Fruit fly (Drosophila melanogaster) whole organism, embryonic: ENCODE data around the gene CG43318.
A peak's percentile ranks its signal among the peaks of the same experiment; 100 is the strongest.

Experiments used
- C15 ChIP-seq: fragments of 200-800 bp; sonication (Bioruptor generic); IDR thresholded peaks from 3 replicates; pipeline ENCODE4 v1.3.6; 2022; ENCODE audit warnings: missing biosample characterization, missing genetic modification characterization
- CG10565 ChIP-seq: fragments of 200-800 bp; sonication (Bioruptor generic); optimal IDR thresholded peaks from 3 replicates; lab custom pipeline; 2016; ENCODE audit warnings: missing biosample characterization, mild to moderate bottlenecking, missing genetic modification characterization
- CG10654 ChIP-seq: fragments of 200-800 bp; sonication (Bioruptor generic); optimal IDR thresholded peaks from 2 replicates; lab custom pipeline; 2016; ENCODE audit warnings: missing biosample characterization, missing genetic modification characterization
- CG12104 ChIP-seq: fragments of 200-800 bp; sonication (Bioruptor generic); optimal IDR thresholded peaks from 3 replicates; lab custom pipeline; 2016; ENCODE audit warnings: missing biosample characterization, missing genetic modification characterization
- CG12299 ChIP-seq: fragments of 200-800 bp; sonication (Bioruptor generic); optimal IDR thresholded peaks from 2 replicates; lab custom pipeline; 2018; ENCODE audit warnings: missing biosample characterization, mild to moderate bottlenecking, missing genetic modification characterization
- CG12659 ChIP-seq: fragments of 200-800 bp; sonication (Bioruptor generic); optimal IDR thresholded peaks from 3 replicates; lab custom pipeline; 2017; ENCODE audit warnings: mild to moderate bottlenecking, missing biosample characterization, missing genetic modification reagents, missing genetic modification characterization
- CG13424 ChIP-seq: fragments of 200-800 bp; sonication (Bioruptor generic); optimal IDR thresholded peaks from 2 replicates; lab custom pipeline; 2019; ENCODE audit warnings: missing biosample characterization, mild to moderate bottlenecking, missing genetic modification characterization, moderate library complexity
- CG13894 ChIP-seq: fragments of 200-800 bp; sonication (Bioruptor generic); optimal IDR thresholded peaks from 3 replicates; lab custom pipeline; 2018; ENCODE audit warnings: missing biosample characterization, mild to moderate bottlenecking, missing genetic modification characterization, moderate library complexity
- CG14667 ChIP-seq: fragments of 200-800 bp; sonication (Bioruptor generic); IDR thresholded peaks from 2 replicates; pipeline ENCODE4 v1.3.6; 2022; ENCODE audit warnings: missing biosample characterization, missing genetic modification characterization
- CG16779 ChIP-seq: fragments of 200-800 bp; sonication (Bioruptor generic); IDR thresholded peaks from 2 replicates; pipeline ENCODE4 v1.3.6; 2022; ENCODE audit warnings: missing biosample characterization, missing genetic modification characterization
- CG17802 ChIP-seq: fragments of 200-800 bp; sonication (Bioruptor generic); optimal IDR thresholded peaks from 2 replicates; lab custom pipeline; 2018; ENCODE audit warnings: missing biosample characterization, mild to moderate bottlenecking, missing genetic modification characterization, moderate library complexity
- CG2120 ChIP-seq: fragments of 200-800 bp; sonication (Bioruptor generic); optimal IDR thresholded peaks from 3 replicates; lab custom pipeline; 2016; ENCODE audit warnings: missing biosample characterization, missing genetic modification characterization
- CG2678 ChIP-seq: fragments of 200-800 bp; sonication (Bioruptor generic); optimal IDR thresholded peaks from 3 replicates; lab custom pipeline; 2019; ENCODE audit warnings: missing biosample characterization, mild to moderate bottlenecking, missing genetic modification characterization, moderate library complexity
- CG4404 ChIP-seq: fragments of 200-800 bp; sonication (Bioruptor generic); IDR thresholded peaks from 2 replicates; pipeline ENCODE4 v1.3.6; 2022; ENCODE audit warnings: missing biosample characterization, missing genetic modification characterization
- CG4854 ChIP-seq: fragments of 200-800 bp; sonication (Bioruptor generic); optimal IDR thresholded peaks from 2 replicates; lab custom pipeline; 2016; ENCODE audit warnings: missing biosample characterization, missing genetic modification characterization, inconsistent platforms
- CG6791 ChIP-seq: fragments of 200-800 bp; sonication (Bioruptor generic); IDR thresholded peaks from 3 replicates; pipeline ENCODE4 v1.3.6; 2022; ENCODE audit warnings: missing biosample characterization, missing genetic modification characterization; ENCODE audit not compliant: partially characterized antibody
- Chrac-16 ChIP-seq: fragments of 200-800 bp; sonication (Bioruptor generic); optimal IDR thresholded peaks from 3 replicates; lab custom pipeline; 2016; ENCODE audit warnings: missing biosample characterization, missing genetic modification characterization
- Ets65A ChIP-seq: fragments of 200-800 bp; sonication (Bioruptor generic); peaks from one replicate; lab custom pipeline; 2016; ENCODE audit warnings: missing biosample characterization, missing genetic modification characterization
- HLH54F ChIP-seq: fragments of 200-800 bp; sonication (Bioruptor generic); optimal IDR thresholded peaks from 3 replicates; lab custom pipeline; 2016; ENCODE audit warnings: missing biosample characterization, missing genetic modification characterization
- HmgZ ChIP-seq: fragments of 200-800 bp; sonication (Bioruptor generic); optimal IDR thresholded peaks from 2 replicates; lab custom pipeline; 2018; ENCODE audit warnings: missing biosample characterization, mild to moderate bottlenecking, missing genetic modification characterization
- Hsf ChIP-seq: fragments of 200-800 bp; sonication (Bioruptor generic); optimal IDR thresholded peaks from 3 replicates; lab custom pipeline; 2016; ENCODE audit warnings: missing biosample characterization, missing genetic modification characterization
- Jarid2 ChIP-seq: fragments of 200-800 bp; sonication (Bioruptor generic); optimal IDR thresholded peaks from 3 replicates; lab custom pipeline; 2017; ENCODE audit warnings: mild to moderate bottlenecking, missing biosample characterization, missing genetic modification reagents, missing genetic modification characterization
- Nf-YC ChIP-seq: fragments of 200-800 bp; optimal IDR thresholded peaks from 3 replicates; lab custom pipeline; 2019; ENCODE audit warnings: missing biosample characterization, mild to moderate bottlenecking, missing genetic modification characterization, moderate library complexity
- Optix ChIP-seq: fragments of 200-800 bp; sonication (Bioruptor generic); IDR thresholded peaks from 3 replicates; pipeline ENCODE4 v1.3.6; 2022; ENCODE audit warnings: missing biosample characterization, missing genetic modification characterization
- Side ChIP-seq: fragments of 200-800 bp; sonication (Bioruptor generic); optimal IDR thresholded peaks from 2 replicates; lab custom pipeline; 2016; ENCODE audit warnings: missing biosample characterization, missing genetic modification characterization
- Spps ChIP-seq: fragments of 200-800 bp; sonication (Bioruptor generic); optimal IDR thresholded peaks from 2 replicates; lab custom pipeline; 2018; ENCODE audit warnings: missing biosample characterization, mild to moderate bottlenecking, missing genetic modification characterization
- Ssrp ChIP-seq: fragments of 200-800 bp; sonication (Bioruptor generic); optimal IDR thresholded peaks from 2 replicates; lab custom pipeline; 2018; ENCODE audit warnings: missing biosample characterization, mild to moderate bottlenecking, missing genetic modification characterization, moderate library complexity
- ab ChIP-seq: fragments of 200-800 bp; sonication (Bioruptor generic); optimal IDR thresholded peaks from 2 replicates; lab custom pipeline; 2016; ENCODE audit warnings: missing biosample characterization, missing genetic modification characterization
- ara ChIP-seq: fragments of 200-800 bp; sonication (Bioruptor generic); IDR thresholded peaks from 2 replicates; pipeline ENCODE4 v1.3.6; 2022; ENCODE audit warnings: missing biosample characterization, missing genetic modification characterization
- caup ChIP-seq: fragments of 200-800 bp; sonication (Bioruptor generic); optimal IDR thresholded peaks from 3 replicates; lab custom pipeline; 2017; ENCODE audit warnings: missing biosample characterization, mild to moderate bottlenecking, missing genetic modification characterization, moderate library complexity; ENCODE audit not compliant: severe bottlenecking
- dm ChIP-seq: fragments of 200-800 bp; sonication (Bioruptor generic); optimal IDR thresholded peaks from 3 replicates; lab custom pipeline; 2016; ENCODE audit warnings: missing biosample characterization, missing genetic modification characterization
- gsb-n ChIP-seq: fragments of 200-800 bp; sonication (Bioruptor generic); optimal IDR thresholded peaks from 3 replicates; lab custom pipeline; 2018; ENCODE audit warnings: missing biosample characterization, mild to moderate bottlenecking, missing genetic modification characterization
- gt ChIP-seq: fragments of 200-800 bp; sonication (Bioruptor generic); IDR thresholded peaks from 2 replicates; pipeline ENCODE4 v1.3.6; 2022; ENCODE audit warnings: missing biosample characterization, missing genetic modification characterization
- ham ChIP-seq: fragments of 200-800 bp; sonication (Bioruptor generic); IDR thresholded peaks from 2 replicates; pipeline ENCODE4 v1.3.6; 2022; ENCODE audit warnings: missing biosample characterization, missing genetic modification characterization
- hkb ChIP-seq, 2 experiments: fragments of 200-800 bp in 1 of 2; fragments of >200 bp in 1 of 2; sonication (Bioruptor generic) in 1 of 2; IDR thresholded peaks in 1 of 2; optimal IDR thresholded peaks in 1 of 2; 2 replicates each; pipeline versions ENCODE4 v1.3.6 to Lab custom; 2017 to 2022; ENCODE audit warnings: missing biosample characterization in 1 of 2, missing genetic modification characterization in 1 of 2
- kay ChIP-seq: fragments of 200-800 bp; sonication (Bioruptor generic); optimal IDR thresholded peaks from 2 replicates; lab custom pipeline; 2016; ENCODE audit warnings: missing biosample characterization, missing genetic modification characterization
- luna ChIP-seq: fragments of 200-800 bp; sonication (Bioruptor generic); optimal IDR thresholded peaks from 2 replicates; lab custom pipeline; 2016; ENCODE audit warnings: missing biosample characterization, missing genetic modification characterization
- maf-S ChIP-seq: fragments of 200-800 bp; sonication (Bioruptor generic); optimal IDR thresholded peaks from 2 replicates; lab custom pipeline; 2016; ENCODE audit warnings: missing biosample characterization, missing genetic modification characterization
- org-1 ChIP-seq: fragments of 200-800 bp; sonication (Bioruptor generic); optimal IDR thresholded peaks from 2 replicates; lab custom pipeline; 2017; ENCODE audit warnings: missing biosample characterization, missing genetic modification characterization
- pnt ChIP-seq: fragments of 200-800 bp; sonication (Bioruptor generic); optimal IDR thresholded peaks from 3 replicates; lab custom pipeline; 2016; ENCODE audit warnings: missing biosample characterization, missing genetic modification characterization
- prd ChIP-seq, 3 experiments: fragments of >200 bp in 2 of 3; fragments of 200-800 bp in 1 of 3; sonication (Bioruptor generic) in 1 of 3; optimal IDR thresholded peaks in 2 of 3; IDR thresholded peaks in 1 of 3; 2 replicates in 2 of 3; 3 replicates in 1 of 3; pipeline versions ENCODE4 v1.3.6 to Lab custom; 2017 to 2022; ENCODE audit warnings: missing biosample characterization in 1 of 3, missing genetic modification characterization in 1 of 3
- psq ChIP-seq: fragments of 200-800 bp; sonication (Bioruptor generic); optimal IDR thresholded peaks from 2 replicates; lab custom pipeline; 2017; ENCODE audit warnings: missing biosample characterization, missing genetic modification characterization
- sim ChIP-seq: fragments of 200-800 bp; sonication (Bioruptor generic); IDR thresholded peaks from 2 replicates; pipeline ENCODE4 v1.3.6; 2022; ENCODE audit warnings: missing biosample characterization, missing genetic modification characterization
- slou ChIP-seq: fragments of 200-800 bp; sonication (Bioruptor generic); optimal IDR thresholded peaks from 3 replicates; lab custom pipeline; 2016; ENCODE audit warnings: missing biosample characterization, missing genetic modification characterization
- ssp ChIP-seq: fragments of 200-800 bp; sonication (Bioruptor generic); IDR thresholded peaks from 2 replicates; pipeline ENCODE4 v1.3.6; 2022; ENCODE audit warnings: missing biosample characterization, missing genetic modification characterization
- sug ChIP-seq: fragments of 200-800 bp; optimal IDR thresholded peaks from 2 replicates; lab custom pipeline; 2019; ENCODE audit warnings: missing biosample characterization, mild to moderate bottlenecking, missing genetic modification characterization, moderate library complexity
- tgo ChIP-seq: fragments of 200-800 bp; sonication (Bioruptor generic); IDR thresholded peaks from 3 replicates; pipeline ENCODE4 v1.3.6; 2022; ENCODE audit warnings: missing biosample characterization, missing genetic modification characterization
- twi ChIP-seq: fragments of 200-800 bp; optimal IDR thresholded peaks from 2 replicates; lab custom pipeline; 2019; ENCODE audit warnings: missing biosample characterization, mild to moderate bottlenecking, missing genetic modification characterization, moderate library complexity
- tx ChIP-seq: fragments of 200-800 bp; sonication (Bioruptor generic); optimal IDR thresholded peaks from 2 replicates; lab custom pipeline; 2016; ENCODE audit warnings: missing biosample characterization, missing genetic modification characterization
- z ChIP-seq: fragments of 200-800 bp; sonication (Bioruptor generic); IDR thresholded peaks from 3 replicates; pipeline ENCODE4 v1.3.6; 2022; ENCODE audit warnings: missing biosample characterization, missing genetic modification characterization
- zen2 ChIP-seq: fragments of 200-800 bp; sonication (Bioruptor generic); IDR thresholded peaks from 3 replicates; pipeline ENCODE4 v1.3.6; 2022; ENCODE audit warnings: missing biosample characterization, missing genetic modification characterization; ENCODE audit not compliant: partially characterized antibody
- zf30C ChIP-seq: fragments of 200-800 bp; sonication (Bioruptor generic); optimal IDR thresholded peaks from 3 replicates; lab custom pipeline; 2018; ENCODE audit warnings: missing biosample characterization, mild to moderate bottlenecking, missing genetic modification characterization

The CG43318 gene

dm6 chr3R:15816276-15816675, 17.0 kb downstream of the CG43318 start (continued):
- TF ChIP-seq pnt (GFP tag; lab: Kevin White, UChicago) (peak; percentile 29), gsb-n (no peak), ara (GFP tag; lab: Robert Waterston, UW) (peak; percentile 56), gt (GFP tag; lab: Robert Waterston, UW) (no peak), CG2120 (GFP tag; lab: Kevin White, UChicago) (no peak), CG13424 (tag; lab: Kevin White, UChicago) (no peak), Ssrp (tag; lab: Kevin White, UChicago) (no peak), dm (GFP tag; lab: Kevin White, UChicago) (no peak), CG4854 (no peak), CG2678 (tag; lab: Kevin White, UChicago) (no peak), Hsf (peak; percentile 8), Ets65A (GFP tag; lab: Kevin White, UChicago) (peak; percentile 92), psq (GFP tag; lab: Kevin White, UChicago) (no peak), CG12104 (GFP tag; lab: Kevin White, UChicago) (no peak), prd (optimal IDR thresholded peaks at IDR 0.05; lab: Kevin White, UChicago) (no peak), prd (GFP tag; IDR thresholded peaks at IDR 0.05; lab: Robert Waterston, UW) (peak; percentile 76; the same call in 2 of the 3 replicates), CG17802 (tag; lab: Kevin White, UChicago) (no peak), HmgZ (no peak), luna (GFP tag; lab: Kevin White, UChicago) (no peak), z (GFP tag; lab: Robert Waterston, UW) (no peak), ham (GFP tag; lab: Robert Waterston, UW) (no peak), maf-S (no peak), ab (GFP tag; lab: Kevin White, UChicago) (no peak), CG12659 (no peak), CG16779 (GFP tag; lab: Robert Waterston, UW) (no peak), CG12299 (tag; lab: Kevin White, UChicago) (no peak), Jarid2 (GFP tag; lab: Kevin White, UChicago) (no peak), hkb (optimal IDR thresholded peaks at IDR 0.05; lab: Kevin White, UChicago) (no peak), hkb (GFP tag; IDR thresholded peaks at IDR 0.05; lab: Robert Waterston, UW) (no peak), twi (no peak), slou (GFP tag; lab: Kevin White, UChicago) (no peak), kay (GFP tag; lab: Kevin White, UChicago) (no peak), sug (tag; lab: Kevin White, UChicago) (no peak), tgo (GFP tag; lab: Robert Waterston, UW) (0 out of 3 replicates have a peak, but pooled peaks have one; percentile 13), zf30C (GFP tag; lab: Kevin White, UChicago) (no peak), caup (GFP tag; lab: Kevin White, UChicago) (no peak), C15 (GFP tag; lab: Robert Waterston, UW) (no peak), org-1 (GFP tag; lab: Kevin White, UChicago) (no peak), CG6791 (no peak), CG10654 (GFP tag; lab: Kevin White, UChicago) (no peak), Optix (no peak), Side (GFP tag; lab: Kevin White, UChicago) (peak; percentile 7), ssp (no peak), CG14667 (GFP tag; lab: Robert Waterston, UW) (no peak), Spps (tag; lab: Kevin White, UChicago) (no peak), HLH54F (GFP tag; lab: Kevin White, UChicago) (no peak), sim (GFP tag; lab: Robert Waterston, UW) (no peak), CG4404 (GFP tag; lab: Robert Waterston, UW) (peak; percentile 48), CG10565 (GFP tag; lab: Kevin White, UChicago) (no peak), Nf-YC (no peak), zen2 (GFP tag; lab: Robert Waterston, UW) (no peak), tx (GFP tag; lab: Kevin White, UChicago) (no peak), Chrac-16 (GFP tag; lab: Kevin White, UChicago) (no peak), CG13894 (tag; lab: Kevin White, UChicago) (no peak)
